Fruit fly (Drosophila melanogaster): Measurements from ENCODE around the gene COX6B.

DNA sequence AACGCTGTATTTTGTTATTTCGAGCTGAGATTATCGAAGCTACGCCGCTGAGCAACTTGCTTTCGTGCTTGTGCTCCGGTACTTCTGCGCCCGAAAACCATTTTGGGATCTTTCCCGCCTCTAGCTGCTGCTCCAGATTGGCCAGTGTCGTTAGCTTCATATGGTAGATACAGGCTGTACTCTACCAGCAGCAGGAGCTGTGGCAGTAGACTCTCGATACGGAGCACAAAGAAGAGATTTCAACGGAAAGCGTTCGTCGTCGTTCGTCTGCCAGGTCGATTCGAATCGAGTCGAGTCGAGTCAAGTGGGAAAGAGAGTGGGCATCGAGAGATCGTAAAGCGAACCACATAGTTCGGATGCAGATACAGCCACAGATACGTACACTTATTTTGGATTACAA lies 29.3 kb downstream of the COX6B start:
- TF ChIP-seq psq (optimal IDR thresholded peaks at IDR 0.05) (no peak), EcR (GFP tag; optimal IDR thresholded peaks at IDR 0.05) (no peak)
